Fruit fly (Drosophila melanogaster): ENCODE results near the gene LysP.

- TF ChIP-seq CG8478 (optimal IDR thresholded peaks at IDR 0.05) (no peak), CTCF (optimal IDR thresholded peaks at IDR 0.05) (no peak)
Measured at dm6 chr3L:1233830-1234229, 15.3 kb upstream of the LysP start, which contains the start of gene CG33966.

Measured in S2 (cell line).